Worm (Caenorhabditis elegans) whole organism, L1 larva: ENCODE data around the gene F13A2.9.
A peak's percentile ranks its signal among the peaks of the same experiment; 100 is the strongest.

Experiments
- C16A3.4 ChIP-seq: fragments of 150-350 bp; optimal IDR thresholded peaks from 2 replicates; lab custom pipeline; 2014; ENCODE audit warnings: missing biosample characterization, missing genetic modification characterization
- aha-1 ChIP-seq: fragments of 150-350 bp; optimal IDR thresholded peaks from 2 replicates; lab custom pipeline; 2014; ENCODE audit warnings: missing biosample characterization, missing genetic modification characterization
- dpl-1 ChIP-seq, 3 experiments: fragments of 150-350 bp in 2 of 3; sonication (generic microtip) in 1 of 3; optimal IDR thresholded peaks; 2 replicates each; lab custom pipeline; 2014 to 2017; ENCODE audit warnings: missing biosample characterization in 3 of 3, missing genetic modification characterization in 3 of 3, missing genetic modification reagents in 3 of 3
- efl-1 ChIP-seq, 4 experiments: fragments of 150-350 bp; optimal IDR thresholded peaks in 3 of 4; peaks in 1 of 4; 1 replicate in 1 of 4; 2 replicates in 3 of 4; lab custom pipeline; 2014; ENCODE audit warnings: missing biosample characterization in 2 of 4, missing genetic modification characterization in 2 of 4, missing genetic modification reagents in 2 of 4
- elt-2 ChIP-seq: sonication (generic microtip); optimal IDR thresholded peaks from 2 replicates; lab custom pipeline; 2016; ENCODE audit warnings: missing genetic modification characterization, mild to moderate bottlenecking, inconsistent platforms, missing compliant biosample characterization, missing genetic modification reagents
- fkh-4 ChIP-seq: sonication (generic microtip); optimal IDR thresholded peaks from 2 replicates; lab custom pipeline; 2016; ENCODE audit warnings: missing compliant biosample characterization, missing genetic modification characterization, borderline replicate concordance
- lin-35 ChIP-seq, 2 experiments: fragments of 150-350 bp; optimal IDR thresholded peaks; 2 replicates each; lab custom pipeline; 2014; ENCODE audit warnings: missing biosample characterization in 2 of 2, missing genetic modification characterization in 2 of 2, missing genetic modification reagents in 2 of 2
- lsy-2 ChIP-seq, 2 experiments: fragments of 150-350 bp; optimal IDR thresholded peaks; 2 replicates each; lab custom pipeline; 2014; ENCODE audit warnings: missing biosample characterization in 2 of 2, missing genetic modification characterization in 2 of 2
- mef-2 ChIP-seq: fragments of 150-350 bp; optimal IDR thresholded peaks from 2 replicates; lab custom pipeline; 2014; ENCODE audit warnings: missing biosample characterization, missing genetic modification characterization
- nhr-12 ChIP-seq: sonication (generic microtip); optimal IDR thresholded peaks from 2 replicates; lab custom pipeline; 2017; ENCODE audit warnings: missing biosample characterization, missing genetic modification characterization
- nhr-28 ChIP-seq: fragments of 150-350 bp; optimal IDR thresholded peaks from 2 replicates; lab custom pipeline; 2014; ENCODE audit warnings: missing biosample characterization, missing genetic modification characterization
- nhr-47 ChIP-seq: sonication (generic microtip); optimal IDR thresholded peaks from 2 replicates; lab custom pipeline; 2016; ENCODE audit warnings: mild to moderate bottlenecking, missing genetic modification characterization, moderate library complexity, missing compliant biosample characterization
- nhr-71 ChIP-seq: sonication (generic microtip); optimal IDR thresholded peaks from 2 replicates; lab custom pipeline; 2016; ENCODE audit warnings: mild to moderate bottlenecking, missing genetic modification characterization, moderate library complexity, missing compliant biosample characterization
- skn-1 ChIP-seq: fragments of 150-350 bp; optimal IDR thresholded peaks from 2 replicates; lab custom pipeline; 2014; ENCODE audit warnings: missing biosample characterization, missing genetic modification characterization
- sox-4 ChIP-seq: sonication (generic microtip); optimal IDR thresholded peaks from 2 replicates; lab custom pipeline; 2016; ENCODE audit warnings: missing genetic modification characterization, missing compliant biosample characterization
- sptf-1 ChIP-seq: fragments of 150-350 bp; optimal IDR thresholded peaks from 2 replicates; lab custom pipeline; 2014; ENCODE audit warnings: missing biosample characterization, missing genetic modification characterization
- unc-30 ChIP-seq: sonication (generic microtip); optimal IDR thresholded peaks from 2 replicates; lab custom pipeline; 2017; ENCODE audit warnings: missing biosample characterization, missing genetic modification characterization
- unc-86 ChIP-seq: sonication (generic microtip); optimal IDR thresholded peaks from 2 replicates; lab custom pipeline; 2016; ENCODE audit warnings: missing genetic modification characterization, missing compliant biosample characterization
- xbp-1 ChIP-seq: sonication (generic microtip); optimal IDR thresholded peaks from 2 replicates; lab custom pipeline; 2016; ENCODE audit warnings: missing genetic modification characterization, missing compliant biosample characterization
- zag-1 ChIP-seq: fragments of 150-350 bp; optimal IDR thresholded peaks from 2 replicates; lab custom pipeline; 2014; ENCODE audit warnings: missing biosample characterization, missing genetic modification characterization
- zip-4 ChIP-seq: fragments of 200-800 bp; sonication (Bioruptor generic); optimal IDR thresholded peaks from 2 replicates; lab custom pipeline; 2018; ENCODE audit warnings: mild to moderate bottlenecking, missing genetic modification characterization, moderate library complexity, missing compliant biosample characterization

The F13A2.9 gene

ce11 chrV:4345714-4346113 is 41.6 kb downstream of the F13A2.9 start, which contains the start of gene figl-1:
figl-1 (minus strand) TSS chrV:4345999.
- peak; percentile 0 for TF ChIP-seq zip-4 (GFP tag; lab: Kevin White, UChicago)
- TF ChIP-seq efl-1 (optimal IDR thresholded peaks at IDR 0.05; lab: Kevin White, UChicago), result peak in 1 of 2 experiments; percentile 9
- peak in 1 of 2 experiments; percentile 86 for TF ChIP-seq efl-1 (GFP tag; optimal IDR thresholded peaks at IDR 0.05 in 1 of 2; lab: Kevin White, UChicago)
- TF ChIP-seq unc-86 (tag; lab: Kevin White, UChicago), result no peak
- peak; percentile 7 for TF ChIP-seq nhr-71 (tag; lab: Kevin White, UChicago)
- TF ChIP-seq zag-1, result no peak
- TF ChIP-seq elt-2, result peak; percentile 6
- TF ChIP-seq, all 84 proteins: peak for 4

- no peak for TF ChIP-seq aha-1 (tag; lab: Kevin White, UChicago)
- peak; percentile 13 for TF ChIP-seq skn-1
Observed at ce11 chrV:4341736-4342135, 45.6 kb downstream of the F13A2.9 start.

- TF ChIP-seq fkh-4 (no peak), unc-30 (tag; lab: Kevin White, UChicago) (no peak), nhr-12 (tag; lab: Kevin White, UChicago) (no peak), nhr-28 (tag; lab: Kevin White, UChicago) (no peak), C16A3.4 (no peak), sptf-1 (no peak)
Observed at ce11 chrV:4341208-4341607, 46.1 kb downstream of the F13A2.9 start, which contains the start of gene glrx-3. glrx-3 (minus strand) TSS chrV:4341308.

- TF ChIP-seq nhr-47 (tag; lab: Kevin White, UChicago), result peak; percentile 12
- TF ChIP-seq sox-4 (tag; lab: Kevin White, UChicago), result no peak
- peak; percentile 81 to 86 for TF ChIP-seq efl-1 (optimal IDR thresholded peaks at IDR 0.05; lab: Kevin White, UChicago)
- peak; percentile 85 to 98 for TF ChIP-seq efl-1 (GFP tag; optimal IDR thresholded peaks at IDR 0.05 in 1 of 2; lab: Kevin White, UChicago)
- peak; percentile 35 to 80 (median 53) for TF ChIP-seq dpl-1 (GFP tag; optimal IDR thresholded peaks at IDR 0.05; lab: Kevin White, UChicago)
- peak; percentile 8 for TF ChIP-seq xbp-1 (tag; lab: Kevin White, UChicago)
- TF ChIP-seq nhr-28 (tag; lab: Kevin White, UChicago), result no peak
- TF ChIP-seq lin-35 (GFP tag; optimal IDR thresholded peaks at IDR 0.05; lab: Kevin White, UChicago), result peak; percentile 60 to 68
- TF ChIP-seq lsy-2 (tag; optimal IDR thresholded peaks at IDR 0.05; lab: Kevin White, UChicago), result peak in 1 of 2 experiments; percentile 2
- peak; percentile 3 for TF ChIP-seq nhr-71 (tag; lab: Kevin White, UChicago)
- no peak for TF ChIP-seq mef-2 (tag; lab: Kevin White, UChicago)
- TF ChIP-seq, all 84 proteins: peak for 7
Observed at ce11 chrV:4339479-4339878, 47.8 kb downstream of the F13A2.9 start.
